Fruit fly (Drosophila melanogaster): Measurements from ENCODE around the gene shps.

shps gene

dm6 chr3R:24272775-24273290 is 6.5 kb upstream of the shps start, which contains the start of gene Orct2 (continued):
- TF ChIP-seq amos (GFP tag; IDR thresholded peaks at IDR 0.05; ENCODE audit: partially characterized antibody) (peak; percentile 15; the same call in 1 of the 2 replicates), CG10321 (GFP tag; IDR thresholded peaks at IDR 0.05) (peak; percentile 94), CG9727 (GFP tag; optimal IDR thresholded peaks at IDR 0.05) (peak; percentile 15), CG14014 (GFP tag; IDR thresholded peaks at IDR 0.05) (no peak), CG12659 (GFP tag; optimal IDR thresholded peaks at IDR 0.05) (peak; percentile 1), Max (GFP tag; optimal IDR thresholded peaks at IDR 0.05) (peak; percentile 56), stc (GFP tag; IDR thresholded peaks at IDR 0.05) (0 out of 2 replicates have a peak, but pooled peaks have one; percentile 34), sisA (GFP tag; IDR thresholded peaks at IDR 0.05) (no peak), Hr3 (GFP tag; optimal IDR thresholded peaks at IDR 0.05) (no peak), ewg (GFP tag; optimal IDR thresholded peaks at IDR 0.05) (peak; percentile 84), sd (tag; optimal IDR thresholded peaks at IDR 0.05) (peak; percentile 66), grn (GFP tag; optimal IDR thresholded peaks at IDR 0.05) (peak; percentile 36), Fer3 (tag; optimal IDR thresholded peaks at IDR 0.05) (peak; percentile 7), caup (GFP tag; optimal IDR thresholded peaks at IDR 0.05; ENCODE audit: severe bottlenecking) (peak; percentile 39), ato (GFP tag; IDR thresholded peaks at IDR 0.05; ENCODE audit: partially characterized antibody) (peak; percentile 28; the same call in 1 of the 2 replicates), twi (tag; optimal IDR thresholded peaks at IDR 0.05) (peak; percentile 62), Xbp1 (GFP tag; optimal IDR thresholded peaks at IDR 0.05) (peak; percentile 69), gro (GFP tag; optimal IDR thresholded peaks at IDR 0.05) (peak; percentile 49), NC2α (GFP tag; optimal IDR thresholded peaks at IDR 0.05) (no peak), cad (GFP tag; optimal IDR thresholded peaks at IDR 0.05) (no peak), HHEX (GFP tag; optimal IDR thresholded peaks at IDR 0.05) (peak; percentile 25), Nf-YB (GFP tag; optimal IDR thresholded peaks at IDR 0.05) (peak; percentile 6), NFAT (GFP tag; IDR thresholded peaks at IDR 0.05) (no peak), Vsx1 (GFP tag; optimal IDR thresholded peaks at IDR 0.05) (no peak), CG15479 (GFP tag; optimal IDR thresholded peaks at IDR 0.05) (no peak), jigr1 (GFP tag; IDR thresholded peaks at IDR 0.05) (no peak), CG17385 (GFP tag; optimal IDR thresholded peaks at IDR 0.05) (peak; percentile 32), Trl (optimal IDR thresholded peaks at IDR 0.05) (peak; percentile 41 to 75), Trl (GFP tag; optimal IDR thresholded peaks at IDR 0.05) (peak; percentile 20), CG12942 (GFP tag; optimal IDR thresholded peaks at IDR 0.05) (no peak), CG15269 (tag; optimal IDR thresholded peaks at IDR 0.05) (peak; percentile 15), tll (GFP tag; optimal IDR thresholded peaks at IDR 0.05) (peak in 1 of 2 experiments; percentile 38), CG13296 (GFP tag; optimal IDR thresholded peaks at IDR 0.05) (peak; percentile 33), CG2875 (GFP tag; optimal IDR thresholded peaks at IDR 0.05) (no peak), CG16779 (GFP tag; IDR thresholded peaks at IDR 0.05) (peak; percentile 60; the same call in 1 of the 2 replicates), prd (optimal IDR thresholded peaks at IDR 0.05) (no peak), prd (GFP tag; IDR thresholded peaks at IDR 0.05) (peak; percentile 14; the same call in 1 of the 3 replicates), bcd (GFP tag; optimal IDR thresholded peaks at IDR 0.05) (no peak), z (GFP tag; IDR thresholded peaks at IDR 0.05) (0 out of 3 replicates have a peak, but pooled peaks have one; percentile 5), Deaf1 (tag; optimal IDR thresholded peaks at IDR 0.05) (peak; percentile 95), CG13287 (GFP tag; IDR thresholded peaks at IDR 0.05; ENCODE audit: partially characterized antibody) (peak; percentile 47; the same call in 1 of the 2 replicates), Gug (GFP tag; IDR thresholded peaks at IDR 0.05) (no peak)

All from whole organism, embryonic.